Worm (Caenorhabditis elegans): Measurements from ENCODE around the gene pqn-73.

DNA sequence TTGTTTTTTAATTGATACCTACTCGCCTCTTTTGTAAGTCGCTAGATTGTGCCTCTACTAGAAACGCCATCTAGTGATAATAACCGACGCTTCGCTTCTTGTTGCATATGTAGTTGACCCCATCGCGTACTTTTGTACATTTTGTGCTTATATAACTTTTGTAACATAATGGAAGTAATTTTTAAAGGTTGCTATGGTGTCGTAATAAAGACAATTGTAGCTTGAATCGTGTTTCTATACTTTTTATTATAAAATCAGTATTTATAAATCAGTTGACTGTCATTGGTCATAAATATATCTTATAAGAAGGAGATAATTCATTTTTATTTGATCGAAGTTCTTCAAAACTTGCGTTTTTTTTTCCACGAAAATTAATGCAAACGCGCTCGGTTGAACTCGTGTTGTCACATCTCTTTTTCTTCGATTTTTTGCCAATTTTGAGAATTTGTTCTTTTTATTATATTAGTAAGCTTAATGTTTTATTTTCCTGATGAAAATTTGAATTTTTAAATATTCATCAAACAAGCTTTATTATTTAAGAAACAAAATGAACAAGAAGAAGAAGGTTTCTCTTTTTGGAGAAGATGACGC is 37.1 kb downstream of the pqn-73 start, which contains the start of gene F54C9.9:
- TF ChIP-seq let-607 (tag; optimal IDR thresholded peaks at IDR 0.05) (no peak), snpc-1.3 (tag; optimal IDR thresholded peaks at IDR 0.05; ENCODE audit: insufficient read depth) (no peak), ceh-27 (GFP tag; optimal IDR thresholded peaks at IDR 0.05) (no peak), ztf-3 (GFP tag; optimal IDR thresholded peaks at IDR 0.05) (no peak), lsl-1 (GFP tag; optimal IDR thresholded peaks at IDR 0.05) (peak; percentile 50), hlh-26 (GFP tag; conservative IDR thresholded peaks at IDR 0.05) (no peak), ztf-26 (tag; optimal IDR thresholded peaks at IDR 0.05) (no peak), nhr-90 (tag; optimal IDR thresholded peaks at IDR 0.05) (no peak), tbp1 (GFP tag; optimal IDR thresholded peaks at IDR 0.05) (peak; percentile 11), somi-1 (GFP tag; optimal IDR thresholded peaks at IDR 0.05) (no peak), C17E4.6 (GFP tag; IDR thresholded peaks at IDR 0.05) (peak; percentile 48; the same call in 1 of the 2 replicates), dpl-1 (GFP tag; optimal IDR thresholded peaks at IDR 0.05) (no peak)

All from whole organism, young adult.